Worm (Caenorhabditis elegans) whole organism, young adult: ENCODE measurements around the gene lim-6.

Source experiments
- B0019.2 ChIP-seq: fragments of 200-800 bp; sonication (Bioruptor generic); conservative IDR thresholded peaks from 2 replicates; pipeline ENCODE4 v1.3.6; 2022; ENCODE audit warnings: missing genetic modification reagents, missing genetic modification characterization, missing compliant biosample characterization
- B0261.1 ChIP-seq: sonication (generic microtip); optimal IDR thresholded peaks from 2 replicates; lab custom pipeline; 2016; ENCODE audit warnings: mild to moderate bottlenecking, missing genetic modification characterization, moderate library complexity, missing compliant biosample characterization
- D2030.7 ChIP-seq: fragments of 200-800 bp; sonication (Bioruptor generic); IDR thresholded peaks from 2 replicates; pipeline ENCODE4 v1.3.6; 2022; ENCODE audit warnings: missing genetic modification reagents, missing genetic modification characterization, missing compliant biosample characterization
- F22D6.2 ChIP-seq: sonication (generic microtip); optimal IDR thresholded peaks from 2 replicates; lab custom pipeline; 2016; ENCODE audit warnings: mild to moderate bottlenecking, missing genetic modification characterization, missing compliant biosample characterization
- K11D2.4 ChIP-seq: fragments of 200-800 bp; sonication (Bioruptor generic); IDR thresholded peaks from 2 replicates; pipeline ENCODE4 v1.3.6; 2022; ENCODE audit warnings: missing genetic modification reagents, missing genetic modification characterization, missing compliant biosample characterization
- T26A5.8 ChIP-seq: sonication (generic microtip); optimal IDR thresholded peaks from 2 replicates; lab custom pipeline; 2016; ENCODE audit warnings: missing genetic modification characterization, missing compliant biosample characterization
- Y53F4B.3 ChIP-seq: fragments of 200-800 bp; sonication (Bioruptor generic); IDR thresholded peaks from 2 replicates; pipeline ENCODE4 v1.3.6; 2022; ENCODE audit warnings: missing genetic modification reagents, missing genetic modification characterization, missing compliant biosample characterization
- Y53G8AR.9 ChIP-seq: fragments of 200-800 bp; sonication (Bioruptor generic); conservative IDR thresholded peaks from 2 replicates; pipeline ENCODE4 v1.3.6; 2022; ENCODE audit warnings: missing genetic modification reagents, missing genetic modification characterization, missing compliant biosample characterization
- Y56A3A.18 ChIP-seq: fragments of 200-800 bp; sonication (Bioruptor generic); IDR thresholded peaks from 2 replicates; pipeline ENCODE4 v1.3.6; 2022; ENCODE audit warnings: missing genetic modification reagents, missing genetic modification characterization, missing compliant biosample characterization
- Y79H2A.3 ChIP-seq: fragments of 200-800 bp; sonication (Bioruptor generic); conservative IDR thresholded peaks from 2 replicates; pipeline ENCODE4 v1.3.6; 2022; ENCODE audit warnings: missing genetic modification reagents, missing genetic modification characterization, missing compliant biosample characterization
- akir-1 ChIP-seq: fragments of 200-800 bp; sonication (Bioruptor generic); optimal IDR thresholded peaks from 2 replicates; lab custom pipeline; 2018; ENCODE audit warnings: mild to moderate bottlenecking, missing genetic modification characterization, moderate library complexity, missing compliant biosample characterization
- attf-3 ChIP-seq: fragments of 200-800 bp; sonication (Bioruptor generic); conservative IDR thresholded peaks from 2 replicates; pipeline ENCODE4 v1.3.6; 2022; ENCODE audit warnings: missing genetic modification reagents, missing genetic modification characterization, missing compliant biosample characterization
- bed-1 ChIP-seq: fragments of 200-800 bp; sonication (Bioruptor generic); IDR thresholded peaks from 2 replicates; pipeline ENCODE4 v1.3.6; 2022; ENCODE audit warnings: missing genetic modification reagents, missing genetic modification characterization, missing compliant biosample characterization
- cebp-1 ChIP-seq, 2 experiments: fragments of 200-800 bp in 1 of 2; sonication (Bioruptor generic) in 1 of 2; sonication (generic microtip) in 1 of 2; IDR thresholded peaks in 1 of 2; optimal IDR thresholded peaks in 1 of 2; 2 replicates each; pipeline versions ENCODE4 v1.3.6 to Lab custom; 2017 to 2022; ENCODE audit warnings: missing compliant biosample characterization in 2 of 2, missing genetic modification characterization in 2 of 2, mild to moderate bottlenecking in 1 of 2, missing genetic modification reagents in 1 of 2, moderate library complexity in 1 of 2
- cebp-2 ChIP-seq: fragments of 200-800 bp; sonication (Bioruptor generic); IDR thresholded peaks from 2 replicates; pipeline ENCODE4 v1.3.6; 2022; ENCODE audit warnings: missing genetic modification characterization, missing compliant biosample characterization
- ceh-27 ChIP-seq: fragments of 200-800 bp; sonication (Bioruptor generic); optimal IDR thresholded peaks from 2 replicates; lab custom pipeline; 2018; ENCODE audit warnings: mild to moderate bottlenecking, missing genetic modification characterization, moderate library complexity, missing compliant biosample characterization
- ceh-79 ChIP-seq: sonication (generic microtip); optimal IDR thresholded peaks from 2 replicates; lab custom pipeline; 2017; ENCODE audit warnings: mild to moderate bottlenecking, missing genetic modification characterization, missing compliant biosample characterization
- chd-7 ChIP-seq: sonication (generic microtip); optimal IDR thresholded peaks from 2 replicates; lab custom pipeline; 2016; ENCODE audit warnings: mild to moderate bottlenecking, missing genetic modification characterization, moderate library complexity, missing compliant biosample characterization
- dpl-1 ChIP-seq: fragments of 150-350 bp; optimal IDR thresholded peaks from 2 replicates; lab custom pipeline; 2014; ENCODE audit warnings: missing biosample characterization, missing genetic modification reagents, missing genetic modification characterization
- ets-4 ChIP-seq: fragments of 200-800 bp; sonication (Bioruptor generic); optimal IDR thresholded peaks from 2 replicates; lab custom pipeline; 2018; ENCODE audit warnings: mild to moderate bottlenecking, missing genetic modification characterization, missing compliant biosample characterization
- hmg-1.2 ChIP-seq: fragments of 200-800 bp; sonication (Bioruptor generic); IDR thresholded peaks from 2 replicates; pipeline ENCODE4 v1.3.6; 2022; ENCODE audit warnings: missing genetic modification reagents, missing genetic modification characterization, missing compliant biosample characterization
- hmg-20 ChIP-seq: fragments of 200-800 bp; sonication (Bioruptor generic); IDR thresholded peaks from 2 replicates; pipeline ENCODE4 v1.3.6; 2022; ENCODE audit warnings: missing genetic modification reagents, missing genetic modification characterization, missing compliant biosample characterization
- let-526 ChIP-seq: fragments of 200-800 bp; sonication (Bioruptor generic); IDR thresholded peaks from 2 replicates; pipeline ENCODE4 v1.3.6; 2022; ENCODE audit warnings: missing genetic modification reagents, missing genetic modification characterization, missing compliant biosample characterization
- lin-26 ChIP-seq: fragments of 200-800 bp; sonication (Bioruptor generic); IDR thresholded peaks from 2 replicates; pipeline ENCODE4 v1.3.6; 2022; ENCODE audit warnings: missing genetic modification reagents, missing genetic modification characterization, missing compliant biosample characterization
- lin-40 ChIP-seq: sonication (generic microtip); optimal IDR thresholded peaks from 2 replicates; lab custom pipeline; 2016; ENCODE audit warnings: missing genetic modification characterization, mild to moderate bottlenecking, missing compliant biosample characterization, missing genotype, missing genetic modification reagents
- lin-54 ChIP-seq: fragments of 200-800 bp; sonication (Bioruptor generic); optimal IDR thresholded peaks from 2 replicates; lab custom pipeline; 2018; ENCODE audit warnings: mild to moderate bottlenecking, missing genetic modification characterization, missing compliant biosample characterization
- lir-1 ChIP-seq: fragments of 200-800 bp; sonication (Bioruptor generic); conservative IDR thresholded peaks from 2 replicates; pipeline ENCODE4 v1.3.6; 2022; ENCODE audit warnings: missing genetic modification reagents, missing genetic modification characterization, missing compliant biosample characterization
- madf-10 ChIP-seq: sonication (generic microtip); optimal IDR thresholded peaks from 2 replicates; lab custom pipeline; 2016; ENCODE audit warnings: mild to moderate bottlenecking, missing genetic modification characterization, missing compliant biosample characterization
- madf-3 ChIP-seq: fragments of 200-800 bp; sonication (Bioruptor generic); IDR thresholded peaks from 2 replicates; pipeline ENCODE4 v1.3.6; 2022; ENCODE audit warnings: missing genetic modification reagents, missing genetic modification characterization, missing compliant biosample characterization
- mel-28 ChIP-seq: sonication (generic microtip); optimal IDR thresholded peaks from 2 replicates; lab custom pipeline; 2016; ENCODE audit warnings: borderline replicate concordance, mild to moderate bottlenecking, missing genetic modification characterization, missing compliant biosample characterization
- mes-4 ChIP-seq: sonication (generic microtip); optimal IDR thresholded peaks from 2 replicates; lab custom pipeline; 2016; ENCODE audit warnings: missing genotype, missing genetic modification characterization, missing compliant biosample characterization
- mxl-1 ChIP-seq: sonication (generic microtip); optimal IDR thresholded peaks from 2 replicates; lab custom pipeline; 2016; ENCODE audit warnings: missing genetic modification characterization, missing compliant biosample characterization
- nfya-2 ChIP-seq: fragments of 200-800 bp; sonication (Bioruptor generic); IDR thresholded peaks from 2 replicates; pipeline ENCODE4 v1.3.6; 2022; ENCODE audit warnings: missing genetic modification reagents, missing genetic modification characterization, missing compliant biosample characterization
- nhr-80 ChIP-seq: sonication (generic microtip); optimal IDR thresholded peaks from 2 replicates; lab custom pipeline; 2016; ENCODE audit warnings: missing genetic modification characterization, missing compliant biosample characterization
- pbrm-1 ChIP-seq: fragments of 200-800 bp; sonication (Bioruptor generic); IDR thresholded peaks from 2 replicates; pipeline ENCODE4 v1.3.6; 2022; ENCODE audit warnings: missing genetic modification reagents, missing genetic modification characterization, missing compliant biosample characterization
- sdz-38 ChIP-seq: sonication (generic microtip); optimal IDR thresholded peaks from 2 replicates; lab custom pipeline; 2016; ENCODE audit warnings: missing genotype, missing genetic modification characterization, missing compliant biosample characterization
- sea-2 ChIP-seq: fragments of 200-800 bp; sonication (Bioruptor generic); IDR thresholded peaks from 2 replicates; pipeline ENCODE4 v1.3.6; 2022; ENCODE audit warnings: missing genetic modification characterization, missing compliant biosample characterization
- tlf-1 ChIP-seq: fragments of 200-800 bp; sonication (Bioruptor generic); optimal IDR thresholded peaks from 2 replicates; lab custom pipeline; 2018; ENCODE audit warnings: mild to moderate bottlenecking, missing genetic modification characterization, missing compliant biosample characterization
- unc-130 ChIP-seq: sonication (generic microtip); optimal IDR thresholded peaks from 2 replicates; lab custom pipeline; 2016; ENCODE audit warnings: missing genetic modification reagents, missing genetic modification characterization, missing compliant biosample characterization
- ztf-18 ChIP-seq: sonication (generic microtip); optimal IDR thresholded peaks from 2 replicates; lab custom pipeline; 2016; ENCODE audit warnings: missing genotype, mild to moderate bottlenecking, missing genetic modification characterization, missing compliant biosample characterization
- ztf-25 ChIP-seq: fragments of 200-800 bp; sonication (Bioruptor generic); IDR thresholded peaks from 2 replicates; pipeline ENCODE4 v1.3.6; 2022; ENCODE audit warnings: missing genetic modification reagents, missing genetic modification characterization, missing compliant biosample characterization
- ztf-3 ChIP-seq: fragments of 200-800 bp; sonication (Bioruptor generic); optimal IDR thresholded peaks from 2 replicates; lab custom pipeline; 2018; ENCODE audit warnings: mild to moderate bottlenecking, missing genetic modification characterization, missing compliant biosample characterization

lim-6 gene

ce11 chrX:1094332-1094731, 22.1 kb downstream of the lim-6 start:
- no peak for TF ChIP-seq lin-26
- TF ChIP-seq ceh-27 (GFP tag; lab: Kevin White, UChicago) = no peak
- no peak for TF ChIP-seq lin-40 (tag; lab: Kevin White, UChicago)
- TF ChIP-seq ztf-3 (GFP tag; lab: Kevin White, UChicago) = no peak
- no peak for TF ChIP-seq Y53G8AR.9 (GFP tag; lab: Robert Waterston, UW)
- no peak for TF ChIP-seq dpl-1 (GFP tag; lab: Kevin White, UChicago)
- no peak for TF ChIP-seq lin-54 (GFP tag; lab: Kevin White, UChicago)
- TF ChIP-seq nfya-2 (GFP tag; lab: Robert Waterston, UW) = no peak
- no peak for TF ChIP-seq Y53F4B.3 (GFP tag; lab: Robert Waterston, UW)
- TF ChIP-seq B0261.1 (tag; lab: Kevin White, UChicago) = no peak
- TF ChIP-seq, all 124 proteins: peak for 0

- TF ChIP-seq D2030.7 = no peak
- TF ChIP-seq mes-4 (tag; lab: Kevin White, UChicago) = no peak
- TF ChIP-seq madf-3 (GFP tag; lab: Robert Waterston, UW) = no peak
- no peak for TF ChIP-seq lir-1 (GFP tag; lab: Robert Waterston, UW)
- TF ChIP-seq cebp-2 (GFP tag; lab: Robert Waterston, UW) = no peak
- no peak for TF ChIP-seq sea-2 (GFP tag; lab: Robert Waterston, UW)
- no peak for TF ChIP-seq madf-10 (tag; lab: Kevin White, UChicago)
- TF ChIP-seq Y56A3A.18 (GFP tag; lab: Robert Waterston, UW) = no peak
- TF ChIP-seq akir-1 (GFP tag; lab: Kevin White, UChicago) = no peak
- TF ChIP-seq ets-4 = no peak
- no peak for TF ChIP-seq ztf-18
- TF ChIP-seq hmg-20 (GFP tag; lab: Robert Waterston, UW) = no peak
- no peak for TF ChIP-seq mel-28 (tag; lab: Kevin White, UChicago)
- no peak for TF ChIP-seq nhr-80
- no peak for TF ChIP-seq K11D2.4
Measured at ce11 chrX:1096808-1097207, 24.6 kb downstream of the lim-6 start, which contains the start of the genes pigx-1 and rme-6. TSS of gene pigx-1 (minus strand) at chrX:1097013. TSS of gene rme-6 (plus strand) at chrX:1097152.

DNA sequence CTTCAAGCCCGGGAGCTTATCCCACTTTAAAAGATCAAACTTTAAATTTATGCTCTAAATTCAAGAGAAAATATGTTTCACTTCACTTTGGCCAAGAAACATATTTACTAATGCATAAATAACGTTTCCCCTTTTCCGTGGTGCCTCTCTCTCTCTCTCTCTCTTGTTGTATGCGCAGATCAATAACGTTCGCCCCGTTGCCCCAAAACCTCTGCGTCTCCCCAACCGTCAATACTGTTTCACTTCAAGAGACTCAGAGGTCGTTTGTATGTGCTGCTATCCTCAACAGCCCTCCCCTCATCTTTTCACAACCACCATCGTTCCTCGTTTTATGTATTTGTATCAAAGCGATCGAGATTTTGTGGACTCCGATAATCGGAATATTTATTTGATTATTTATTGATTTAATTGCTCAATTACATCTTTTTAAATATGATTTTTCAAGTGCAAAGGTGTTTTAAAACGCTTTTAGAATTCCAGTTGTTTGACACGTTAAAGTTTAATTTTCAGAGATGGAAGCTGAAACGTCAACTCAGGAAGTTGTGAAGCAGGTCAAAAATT, 31.5 kb downstream of the lim-6 start, which contains the start of gene ife-4:
Gene ife-4 (plus strand): TSS at position 511 of the 561 bp plus-strand sequence.
- TF ChIP-seq hmg-1.2 (GFP tag; lab: Robert Waterston, UW) (peak; percentile 44; the same call in 1 of the 2 replicates), ztf-18 (no peak), tlf-1 (no peak), akir-1 (GFP tag; lab: Kevin White, UChicago) (no peak), dpl-1 (GFP tag; lab: Kevin White, UChicago) (no peak), cebp-1 (GFP tag; IDR thresholded peaks at IDR 0.05; lab: Robert Waterston, UW) (no peak), cebp-1 (tag; optimal IDR thresholded peaks at IDR 0.05; lab: Kevin White, UChicago) (no peak), T26A5.8 (no peak)

ce11 chrX:1107758-1108157, 35.5 kb downstream of the lim-6 start, which contains the start of gene C05D9.4:
TSS of gene C05D9.4 (plus strand) at chrX:1108058.
- TF ChIP-seq bed-1 (GFP tag; lab: Robert Waterston, UW) = no peak
- TF ChIP-seq hmg-1.2 (GFP tag; lab: Robert Waterston, UW) = no peak
- no peak for TF ChIP-seq Y53F4B.3 (GFP tag; lab: Robert Waterston, UW)
- TF ChIP-seq sdz-38 (tag; lab: Kevin White, UChicago) = no peak
- no peak for TF ChIP-seq B0019.2 (GFP tag; lab: Robert Waterston, UW)
- no peak for TF ChIP-seq pbrm-1 (GFP tag; lab: Robert Waterston, UW)
- no peak for TF ChIP-seq let-526
- TF ChIP-seq F22D6.2 (tag; lab: Kevin White, UChicago) = no peak
- no peak for TF ChIP-seq mxl-1
- TF ChIP-seq ceh-79 (tag; lab: Kevin White, UChicago) = no peak
- TF ChIP-seq ztf-25 (GFP tag; lab: Robert Waterston, UW) = no peak
- TF ChIP-seq chd-7 (tag; lab: Kevin White, UChicago) = no peak
- TF ChIP-seq mes-4 (tag; lab: Kevin White, UChicago) = no peak
- no peak for TF ChIP-seq attf-3 (GFP tag; lab: Robert Waterston, UW)
- TF ChIP-seq lir-1 (GFP tag; lab: Robert Waterston, UW) = no peak
- TF ChIP-seq ztf-18 = no peak
- TF ChIP-seq cebp-1 (GFP tag; IDR thresholded peaks at IDR 0.05; lab: Robert Waterston, UW) = no peak
- no peak for TF ChIP-seq cebp-1 (tag; optimal IDR thresholded peaks at IDR 0.05; lab: Kevin White, UChicago)
- TF ChIP-seq tlf-1 = no peak
- TF ChIP-seq unc-130 (GFP tag; lab: Kevin White, UChicago) = no peak
- no peak for TF ChIP-seq Y79H2A.3 (GFP tag; lab: Robert Waterston, UW)
